Worm (Caenorhabditis elegans): ENCODE data around the gene ztf-31.

DNA sequence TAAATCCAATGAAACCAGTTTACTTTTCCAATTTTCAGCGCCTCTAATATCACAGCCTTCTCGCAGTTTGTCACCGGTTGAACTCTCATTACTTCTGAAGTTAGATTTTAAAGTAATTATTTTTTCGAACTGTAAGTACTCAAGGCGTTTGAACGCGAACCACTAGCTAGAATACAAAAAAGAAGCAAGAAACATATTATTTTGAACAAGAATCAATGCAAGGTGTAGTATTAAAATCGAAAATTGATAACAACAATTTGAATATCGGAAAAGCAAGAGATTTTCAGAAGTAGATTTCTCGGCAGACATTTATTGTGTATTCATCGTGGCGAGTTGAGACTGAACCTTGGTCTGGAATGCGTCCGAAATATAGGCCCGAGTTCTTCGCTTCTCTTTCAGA is 43.2 kb upstream of the ztf-31 start, which contains the start of gene exos-9:
- TF ChIP-seq ama-1 (optimal IDR thresholded peaks at IDR 0.05) = no peak
- TF ChIP-seq ama-1 (GFP tag; optimal IDR thresholded peaks at IDR 0.05) = no peak
- no peak for TF ChIP-seq ceh-91 (GFP tag; IDR thresholded peaks at IDR 0.05)
- TF ChIP-seq nhr-27 (tag; optimal IDR thresholded peaks at IDR 0.05) = no peak
- TF ChIP-seq F57A8.1 (GFP tag; optimal IDR thresholded peaks at IDR 0.05) = no peak
- TF ChIP-seq ceh-58 (GFP tag; IDR thresholded peaks at IDR 0.05) = no peak
- no peak for TF ChIP-seq rpc-1 (optimal IDR thresholded peaks at IDR 0.05)
- no peak for TF ChIP-seq rpc-1 (tag; optimal IDR thresholded peaks at IDR 0.05)
- no peak for TF ChIP-seq F33H1.4 (GFP tag; IDR thresholded peaks at IDR 0.05)
- no peak for TF ChIP-seq let-526 (GFP tag; IDR thresholded peaks at IDR 0.05)
- no peak for TF ChIP-seq mcd-1 (GFP tag; IDR thresholded peaks at IDR 0.05)
- no peak for TF ChIP-seq ceh-27 (GFP tag; optimal IDR thresholded peaks at IDR 0.05)
- TF ChIP-seq lir-1 (GFP tag; conservative IDR thresholded peaks at IDR 0.05) = no peak
- TF ChIP-seq attf-3 (GFP tag; conservative IDR thresholded peaks at IDR 0.05) = no peak

Data from whole organism, young adult.